Fruit fly (Drosophila melanogaster) whole organism, embryonic: ENCODE results near the gene PIP4K.

Experiments
- Aef1 ChIP-seq: fragments of 200-800 bp; sonication (Bioruptor generic); IDR thresholded peaks from 3 replicates; pipeline ENCODE4 v1.3.6; 2022; ENCODE audit warnings: missing biosample characterization, missing genetic modification characterization
- BEAF-32 ChIP-seq: fragments of 200-800 bp; sonication (Bioruptor generic); optimal IDR thresholded peaks from 3 replicates; lab custom pipeline; 2017; ENCODE audit warnings: missing biosample characterization, missing genetic modification characterization, mild to moderate bottlenecking, moderate library complexity, missing genetic modification reagents
- CG10147 ChIP-seq: fragments of 200-800 bp; sonication (Bioruptor generic); optimal IDR thresholded peaks from 2 replicates; lab custom pipeline; 2019; ENCODE audit warnings: missing biosample characterization, mild to moderate bottlenecking, missing genetic modification characterization, moderate library complexity
- CG1024 ChIP-seq: fragments of 200-800 bp; sonication (Bioruptor generic); IDR thresholded peaks from 2 replicates; pipeline ENCODE4 v1.3.6; 2022; ENCODE audit warnings: missing biosample characterization, missing genetic modification characterization
- CG10431 ChIP-seq: fragments of 200-800 bp; sonication (Bioruptor generic); optimal IDR thresholded peaks from 3 replicates; lab custom pipeline; 2018; ENCODE audit warnings: missing biosample characterization, mild to moderate bottlenecking, missing genetic modification characterization
- CG10462 ChIP-seq: fragments of 200-800 bp; sonication (Bioruptor generic); optimal IDR thresholded peaks from 2 replicates; lab custom pipeline; 2016; ENCODE audit warnings: missing biosample characterization, missing genetic modification characterization
- CG11723 ChIP-seq: fragments of 200-800 bp; sonication (Bioruptor generic); optimal IDR thresholded peaks from 2 replicates; lab custom pipeline; 2017; ENCODE audit warnings: missing biosample characterization, mild to moderate bottlenecking, missing genetic modification characterization
- CG13894 ChIP-seq: fragments of 200-800 bp; sonication (Bioruptor generic); optimal IDR thresholded peaks from 3 replicates; lab custom pipeline; 2018; ENCODE audit warnings: missing biosample characterization, mild to moderate bottlenecking, missing genetic modification characterization, moderate library complexity
- CG15696 ChIP-seq: fragments of 200-800 bp; sonication (Bioruptor generic); optimal IDR thresholded peaks from 2 replicates; lab custom pipeline; 2019; ENCODE audit warnings: missing biosample characterization, mild to moderate bottlenecking, missing genetic modification characterization, moderate library complexity
- CG1603 ChIP-seq: fragments of 200-800 bp; sonication (Bioruptor generic); optimal IDR thresholded peaks from 2 replicates; lab custom pipeline; 2019; ENCODE audit warnings: missing biosample characterization, mild to moderate bottlenecking, missing genetic modification characterization, moderate library complexity
- CG16815 ChIP-seq: fragments of 200-800 bp; sonication (Bioruptor generic); optimal IDR thresholded peaks from 3 replicates; lab custom pipeline; 2017; ENCODE audit warnings: missing biosample characterization, mild to moderate bottlenecking, missing genetic modification characterization
- CG17328 ChIP-seq: fragments of 200-800 bp; sonication (Bioruptor generic); IDR thresholded peaks from 2 replicates; pipeline ENCODE4 v1.3.6; 2022; ENCODE audit warnings: missing biosample characterization, missing genetic modification characterization
- CG17385 ChIP-seq: fragments of 200-800 bp; sonication (Bioruptor generic); optimal IDR thresholded peaks from 3 replicates; lab custom pipeline; 2018; ENCODE audit warnings: missing biosample characterization, mild to moderate bottlenecking, missing genetic modification characterization
- CG17802 ChIP-seq: fragments of 200-800 bp; sonication (Bioruptor generic); optimal IDR thresholded peaks from 2 replicates; lab custom pipeline; 2018; ENCODE audit warnings: missing biosample characterization, mild to moderate bottlenecking, missing genetic modification characterization, moderate library complexity
- CG18599 ChIP-seq: fragments of 200-800 bp; sonication (Bioruptor generic); optimal IDR thresholded peaks from 3 replicates; lab custom pipeline; 2017; ENCODE audit warnings: missing biosample characterization, missing genetic modification characterization, mild to moderate bottlenecking, moderate library complexity, missing genetic modification reagents
- CG2129 ChIP-seq: fragments of 200-800 bp; sonication (Bioruptor generic); IDR thresholded peaks from 2 replicates; pipeline ENCODE4 v1.3.6; 2022; ENCODE audit warnings: missing biosample characterization, missing genetic modification characterization; ENCODE audit not compliant: partially characterized antibody
- CG2199 ChIP-seq: fragments of 200-800 bp; sonication (Bioruptor generic); IDR thresholded peaks from 3 replicates; pipeline ENCODE4 v1.3.6; 2022; ENCODE audit warnings: missing biosample characterization, missing genetic modification characterization
- CG30020 ChIP-seq: fragments of 200-800 bp; optimal IDR thresholded peaks from 2 replicates; lab custom pipeline; 2019; ENCODE audit warnings: missing biosample characterization, mild to moderate bottlenecking, missing genetic modification characterization, moderate library complexity
- CG30431 ChIP-seq: fragments of 200-800 bp; sonication (Bioruptor generic); optimal IDR thresholded peaks from 2 replicates; lab custom pipeline; 2017; ENCODE audit warnings: missing biosample characterization, missing genetic modification characterization
- CG3407 ChIP-seq: fragments of 200-800 bp; sonication (Bioruptor generic); optimal IDR thresholded peaks from 2 replicates; lab custom pipeline; 2018; ENCODE audit warnings: missing biosample characterization, mild to moderate bottlenecking, missing genetic modification characterization
- CG8290 ChIP-seq, 3 experiments: fragments of 200-800 bp; sonication (Bioruptor generic); optimal IDR thresholded peaks; 2 replicates each; lab custom pipeline; 2016 to 2019; ENCODE audit warnings: missing biosample characterization in 3 of 3, missing genetic modification characterization in 3 of 3, mild to moderate bottlenecking in 2 of 3, moderate library complexity in 1 of 3
- CG9215 ChIP-seq: fragments of 200-800 bp; sonication (Bioruptor generic); IDR thresholded peaks from 2 replicates; pipeline ENCODE4 v1.3.6; 2022; ENCODE audit warnings: missing biosample characterization, missing genetic modification characterization
- Eip74EF ChIP-seq, 2 experiments: fragments of 200-800 bp in 1 of 2; fragments of >200 bp in 1 of 2; sonication (Bioruptor generic) in 1 of 2; optimal IDR thresholded peaks; 2 replicates each; lab custom pipeline; 2017 to 2019; ENCODE audit warnings: missing biosample characterization in 2 of 2, missing genetic modification characterization in 2 of 2, mild to moderate bottlenecking in 1 of 2, moderate library complexity in 1 of 2
- HLH54F ChIP-seq: fragments of 200-800 bp; sonication (Bioruptor generic); optimal IDR thresholded peaks from 3 replicates; lab custom pipeline; 2016; ENCODE audit warnings: missing biosample characterization, missing genetic modification characterization
- Med ChIP-seq: fragments of 200-800 bp; sonication (Bioruptor generic); peaks from one replicate; lab custom pipeline; 2016; ENCODE audit warnings: missing biosample characterization, missing genetic modification characterization, mild to moderate bottlenecking, inconsistent platforms, moderate library complexity
- Side ChIP-seq: fragments of 200-800 bp; sonication (Bioruptor generic); optimal IDR thresholded peaks from 2 replicates; lab custom pipeline; 2016; ENCODE audit warnings: missing biosample characterization, missing genetic modification characterization
- Trl ChIP-seq, 3 experiments: fragments of >200 bp in 2 of 3; fragments of 200-800 bp in 1 of 3; sonication (Bioruptor generic) in 1 of 3; optimal IDR thresholded peaks; 2 replicates in 1 of 3; 3 replicates in 2 of 3; lab custom pipeline; 2016 to 2017; ENCODE audit warnings: missing biosample characterization in 1 of 3, missing genetic modification characterization in 1 of 3
- bigmax ChIP-seq: fragments of 200-800 bp; sonication (Bioruptor generic); optimal IDR thresholded peaks from 2 replicates; lab custom pipeline; 2018; ENCODE audit warnings: missing biosample characterization, mild to moderate bottlenecking, missing genetic modification characterization
- crp ChIP-seq, 2 experiments: fragments of 200-800 bp; sonication (Bioruptor generic); optimal IDR thresholded peaks; 2 replicates in 1 of 2; 3 replicates in 1 of 2; lab custom pipeline; 2017; ENCODE audit warnings: missing biosample characterization in 2 of 2, missing genetic modification characterization in 2 of 2, mild to moderate bottlenecking in 1 of 2, moderate library complexity in 1 of 2
- dati ChIP-seq: fragments of 200-800 bp; sonication (Bioruptor generic); IDR thresholded peaks from 2 replicates; pipeline ENCODE4 v1.3.6; 2022; ENCODE audit warnings: missing biosample characterization, missing genetic modification characterization
- dpn ChIP-seq, 2 experiments: fragments of 200-800 bp; sonication (Bioruptor generic); optimal IDR thresholded peaks; 3 replicates each; lab custom pipeline; 2016; ENCODE audit warnings: missing biosample characterization in 2 of 2, missing genetic modification characterization in 2 of 2
- fu2 ChIP-seq: fragments of 200-800 bp; sonication (Bioruptor generic); optimal IDR thresholded peaks from 2 replicates; lab custom pipeline; 2016; ENCODE audit warnings: missing biosample characterization, missing genetic modification characterization
- gce ChIP-seq: fragments of 200-800 bp; sonication (Bioruptor generic); IDR thresholded peaks from 3 replicates; pipeline ENCODE4 v1.3.6; 2022; ENCODE audit warnings: missing biosample characterization, missing genetic modification characterization
- gcm2 ChIP-seq: fragments of 200-800 bp; sonication (Bioruptor generic); optimal IDR thresholded peaks from 2 replicates; lab custom pipeline; 2016; ENCODE audit warnings: missing biosample characterization, missing genetic modification characterization
- jumu ChIP-seq: fragments of 200-800 bp; sonication (Bioruptor generic); optimal IDR thresholded peaks from 3 replicates; lab custom pipeline; 2016; ENCODE audit warnings: missing biosample characterization, missing genetic modification characterization
- lola ChIP-seq, 3 experiments: fragments of >200 bp in 2 of 3; fragments of 200-800 bp in 1 of 3; sonication (Bioruptor generic) in 1 of 3; optimal IDR thresholded peaks; 2 replicates each; lab custom pipeline; 2017 to 2019; ENCODE audit warnings: missing biosample characterization in 3 of 3, missing genetic modification characterization in 3 of 3, mild to moderate bottlenecking in 1 of 3, moderate library complexity in 1 of 3
- pfk ChIP-seq: fragments of 200-800 bp; sonication (Bioruptor generic); optimal IDR thresholded peaks from 2 replicates; lab custom pipeline; 2018; ENCODE audit warnings: missing biosample characterization, mild to moderate bottlenecking, missing genetic modification characterization, moderate library complexity
- ro ChIP-seq: fragments of 200-800 bp; sonication (Bioruptor generic); IDR thresholded peaks from 2 replicates; pipeline ENCODE4 v1.3.6; 2022; ENCODE audit warnings: missing biosample characterization, missing genetic modification characterization
- row ChIP-seq: fragments of 200-800 bp; sonication (Bioruptor generic); IDR thresholded peaks from 3 replicates; pipeline ENCODE4 v1.3.6; 2022; ENCODE audit warnings: missing biosample characterization, missing genetic modification characterization
- run ChIP-seq: fragments of 200-800 bp; sonication (Bioruptor generic); optimal IDR thresholded peaks from 3 replicates; lab custom pipeline; 2018; ENCODE audit warnings: missing biosample characterization, mild to moderate bottlenecking, missing genetic modification characterization
- shn ChIP-seq: fragments of 200-800 bp; sonication (Bioruptor generic); optimal IDR thresholded peaks from 3 replicates; lab custom pipeline; 2016; ENCODE audit warnings: missing biosample characterization, missing genetic modification characterization
- ssp ChIP-seq: fragments of 200-800 bp; sonication (Bioruptor generic); IDR thresholded peaks from 2 replicates; pipeline ENCODE4 v1.3.6; 2022; ENCODE audit warnings: missing biosample characterization, missing genetic modification characterization
- twi ChIP-seq: fragments of 200-800 bp; optimal IDR thresholded peaks from 2 replicates; lab custom pipeline; 2019; ENCODE audit warnings: missing biosample characterization, mild to moderate bottlenecking, missing genetic modification characterization, moderate library complexity
- yki ChIP-seq: fragments of >200 bp; optimal IDR thresholded peaks from 3 replicates; lab custom pipeline; 2018

Gene PIP4K

DNA sequence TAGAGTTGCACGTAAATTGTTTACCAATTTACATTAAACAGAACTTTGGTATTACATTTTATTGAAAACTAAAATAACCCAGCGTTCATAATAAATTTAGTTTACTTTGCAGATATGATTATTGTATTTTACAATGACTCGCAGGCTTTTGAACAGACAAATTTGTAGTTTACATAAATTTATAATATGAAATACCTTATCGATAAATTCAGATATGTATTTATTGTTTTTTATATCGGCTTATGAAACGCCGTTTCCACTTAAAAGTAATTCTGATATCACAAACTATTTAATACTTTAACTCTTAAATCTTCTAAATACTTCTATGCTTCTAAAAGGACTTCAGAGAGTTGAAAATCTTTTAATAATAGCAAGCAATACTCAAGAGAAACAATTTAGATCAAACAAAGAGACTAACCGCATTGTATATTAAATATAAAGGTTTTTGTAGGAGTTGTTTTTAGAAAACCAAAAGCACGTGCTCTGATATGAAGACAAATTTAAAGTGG lies at the start of gene PIP4K (continued):
- no peak for TF ChIP-seq CG18599 (GFP tag; lab: Kevin White, UChicago)
- TF ChIP-seq CG10147 (GFP tag; lab: Kevin White, UChicago), result no peak

DNA sequence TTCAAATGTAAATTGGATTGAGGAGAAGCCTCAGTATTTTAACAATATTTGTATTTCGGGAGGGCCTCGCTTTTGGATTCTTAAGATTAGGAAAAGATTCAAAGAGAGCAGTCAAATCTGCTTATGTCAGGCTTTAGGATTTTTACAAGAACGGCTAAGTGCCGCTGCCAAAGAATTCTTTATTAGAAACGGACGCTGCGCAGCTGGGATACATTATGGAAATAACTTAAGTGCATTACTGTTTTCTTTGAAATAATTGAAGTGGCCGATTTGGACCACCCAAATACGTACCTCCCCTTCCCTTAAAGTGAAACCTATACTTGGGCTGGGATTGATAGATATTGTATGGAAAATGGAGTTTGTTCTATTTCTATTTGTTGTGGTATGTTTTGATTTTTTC lies 41.6 kb upstream of the PIP4K start:
- TF ChIP-seq twi (tag; lab: Kevin White, UChicago), result peak; percentile 66
- no peak for TF ChIP-seq CG8290 (GFP tag; optimal IDR thresholded peaks at IDR 0.05; lab: Kevin White, UChicago)
- TF ChIP-seq CG8290 (tag; optimal IDR thresholded peaks at IDR 0.05; lab: Kevin White, UChicago), result no peak
- peak; percentile 94 for TF ChIP-seq CG2199 (GFP tag; lab: Robert Waterston, UW)
- no peak for TF ChIP-seq yki (lab: Kevin White, UChicago)

DNA sequence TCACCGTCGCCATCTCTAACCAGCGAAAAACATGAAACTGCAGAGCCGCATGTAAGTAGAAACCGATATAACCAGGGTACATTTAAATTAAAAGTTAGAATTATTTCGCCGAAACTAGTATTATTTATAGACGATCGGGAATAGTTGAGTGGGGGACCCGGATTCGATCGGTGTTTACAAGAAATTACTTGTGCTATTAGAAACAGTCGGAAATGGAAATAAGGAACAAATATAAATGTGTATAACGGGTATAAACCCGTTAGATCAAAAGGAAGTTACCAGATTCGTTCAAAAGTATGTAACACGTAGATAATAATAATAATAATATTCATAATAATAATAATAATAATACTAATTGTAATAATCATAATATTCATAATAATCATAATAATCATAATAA lies 38.1 kb upstream of the PIP4K start:
- peak; percentile 18 for TF ChIP-seq CG11723 (GFP tag; lab: Kevin White, UChicago)
- TF ChIP-seq CG3407 (GFP tag; lab: Kevin White, UChicago), result no peak
- no peak for TF ChIP-seq bigmax (GFP tag; lab: Kevin White, UChicago)
- TF ChIP-seq CG8290 (GFP tag; optimal IDR thresholded peaks at IDR 0.05; lab: Kevin White, UChicago), result no peak
- TF ChIP-seq CG8290 (tag; optimal IDR thresholded peaks at IDR 0.05; lab: Kevin White, UChicago), result no peak
- TF ChIP-seq CG30020, result peak; percentile 96
- peak; percentile 85; the same call in 1 of the 2 replicates for TF ChIP-seq CG1024 (GFP tag; lab: Robert Waterston, UW)
- TF ChIP-seq CG17802, result peak; percentile 87
- TF ChIP-seq pfk (GFP tag; lab: Kevin White, UChicago), result peak; percentile 77
- peak; percentile 93 for TF ChIP-seq CG1603 (tag; lab: Kevin White, UChicago)
- TF ChIP-seq, all 482 proteins: peak for 6

DNA sequence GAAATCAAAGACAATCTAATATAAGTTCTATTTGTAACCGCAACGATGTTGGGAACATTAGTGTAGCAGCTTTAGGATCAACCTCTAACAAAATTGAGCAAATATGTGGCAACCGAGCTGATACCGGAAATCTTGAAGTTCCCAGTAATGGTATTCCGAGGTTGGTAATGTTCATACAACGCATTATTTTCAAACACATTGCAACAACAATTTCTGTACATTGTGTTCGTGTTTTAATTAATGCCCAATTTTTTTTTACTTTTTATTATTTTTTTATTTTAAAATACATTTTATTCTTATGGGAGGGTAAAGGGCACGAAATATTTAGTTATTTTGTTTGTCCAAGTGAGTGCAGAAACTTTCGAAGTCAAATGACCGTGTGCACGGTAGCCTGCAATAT lies 36.7 kb upstream of the PIP4K start:
- TF ChIP-seq row (GFP tag; lab: Robert Waterston, UW), result peak; percentile 35; the same call in 1 of the 3 replicates
- TF ChIP-seq fu2, result no peak
- no peak for TF ChIP-seq gce (GFP tag; lab: Robert Waterston, UW)
- TF ChIP-seq Trl (optimal IDR thresholded peaks at IDR 0.05; lab: Kevin White, UChicago), result no peak
- TF ChIP-seq Trl (GFP tag; optimal IDR thresholded peaks at IDR 0.05; lab: Kevin White, UChicago), result no peak
- no peak for TF ChIP-seq dati
- TF ChIP-seq HLH54F (GFP tag; lab: Kevin White, UChicago), result no peak
- peak; percentile 69 for TF ChIP-seq CG1024 (GFP tag; lab: Robert Waterston, UW)
- TF ChIP-seq BEAF-32 (GFP tag; lab: Kevin White, UChicago), result no peak
- no peak for TF ChIP-seq lola (GFP tag; optimal IDR thresholded peaks at IDR 0.05; lab: Kevin White, UChicago)
- TF ChIP-seq yki (lab: Kevin White, UChicago), result no peak
- no peak for TF ChIP-seq CG2129 (GFP tag; lab: Robert Waterston, UW)
- no peak for TF ChIP-seq crp (GFP tag; optimal IDR thresholded peaks at IDR 0.05; lab: Kevin White, UChicago)
- TF ChIP-seq CG10462 (GFP tag; lab: Kevin White, UChicago), result no peak
- no peak for TF ChIP-seq CG15696 (tag; lab: Kevin White, UChicago)
- no peak for TF ChIP-seq gcm2 (GFP tag; lab: Kevin White, UChicago)
- no peak for TF ChIP-seq CG16815 (GFP tag; lab: Kevin White, UChicago)
- TF ChIP-seq Aef1 (GFP tag; lab: Robert Waterston, UW), result no peak
- TF ChIP-seq dpn (GFP tag; optimal IDR thresholded peaks at IDR 0.05; lab: Kevin White, UChicago), result no peak
- no peak for TF ChIP-seq CG17385
- TF ChIP-seq run (tag; lab: Kevin White, UChicago), result no peak
- no peak for TF ChIP-seq CG13894 (tag; lab: Kevin White, UChicago)
- TF ChIP-seq shn (GFP tag; lab: Kevin White, UChicago), result no peak
- TF ChIP-seq CG17328 (GFP tag; lab: Robert Waterston, UW), result no peak
- TF ChIP-seq CG9215 (GFP tag; lab: Robert Waterston, UW), result no peak
- TF ChIP-seq CG30431 (GFP tag; lab: Kevin White, UChicago), result no peak
- no peak for TF ChIP-seq ro (GFP tag; lab: Robert Waterston, UW)
- TF ChIP-seq Med (GFP tag; lab: Kevin White, UChicago), result peak; percentile 25
- TF ChIP-seq CG10431 (GFP tag; lab: Kevin White, UChicago), result no peak
- peak; percentile 73 for TF ChIP-seq ssp (GFP tag; lab: Robert Waterston, UW)
- no peak for TF ChIP-seq Side
- no peak for TF ChIP-seq jumu (GFP tag; lab: Kevin White, UChicago)
- no peak for TF ChIP-seq Eip74EF (GFP tag; optimal IDR thresholded peaks at IDR 0.05; lab: Kevin White, UChicago)
